Fruit fly (Drosophila melanogaster) whole organism, wandering third instar larva: ENCODE results near the gene CG34367.

ENCODE experiments used
- Abd-B ChIP-seq: fragments of >200 bp; optimal IDR thresholded peaks from 2 replicates; lab custom pipeline; 2017; ENCODE audit warnings: missing biosample characterization, missing genetic modification characterization
- CG32264 ChIP-seq: fragments of 200-800 bp; sonication (Bioruptor generic); optimal IDR thresholded peaks from 2 replicates; lab custom pipeline; 2016; ENCODE audit warnings: missing biosample characterization, missing genetic modification characterization
- CG9705 ChIP-seq: fragments of 200-800 bp; sonication (Bioruptor generic); optimal IDR thresholded peaks from 2 replicates; lab custom pipeline; 2018; ENCODE audit warnings: missing biosample characterization, mild to moderate bottlenecking, missing genetic modification characterization
- CrebA ChIP-seq: fragments of 200-800 bp; sonication (Bioruptor generic); optimal IDR thresholded peaks from 2 replicates; lab custom pipeline; 2016; ENCODE audit warnings: missing biosample characterization, mild to moderate bottlenecking, missing genetic modification characterization, borderline replicate concordance
- Dfd ChIP-seq: fragments of >200 bp; optimal IDR thresholded peaks from 2 replicates; lab custom pipeline; 2017; ENCODE audit warnings: missing biosample characterization, missing genetic modification characterization
- Dif ChIP-seq: fragments of 200-275, 200-300 bp; sonication (Bioruptor generic); optimal IDR thresholded peaks from 2 replicates; lab custom pipeline; 2018; ENCODE audit warnings: missing biosample characterization, missing genetic modification characterization; ENCODE audit not compliant: partially characterized antibody
- GATAd ChIP-seq: sonication (Bioruptor generic); optimal IDR thresholded peaks from 2 replicates; lab custom pipeline; 2016; ENCODE audit warnings: missing biosample characterization, missing genetic modification characterization
- HLH106 ChIP-seq: fragments of 200-800 bp; optimal IDR thresholded peaks from 3 replicates; lab custom pipeline; 2019; ENCODE audit warnings: missing biosample characterization, mild to moderate bottlenecking, missing genetic modification characterization, moderate library complexity
- Hnf4 ChIP-seq: fragments of 200-800 bp; sonication (Bioruptor generic); optimal IDR thresholded peaks from 2 replicates; lab custom pipeline; 2016; ENCODE audit warnings: missing biosample characterization, mild to moderate bottlenecking, missing genetic modification characterization
- Hr78 ChIP-seq: fragments of >200 bp; optimal IDR thresholded peaks from 2 replicates; lab custom pipeline; 2017; ENCODE audit warnings: missing biosample characterization, missing genetic modification characterization
- Hr83 ChIP-seq: fragments of 200-300 bp; sonication (Bioruptor generic); optimal IDR thresholded peaks from 2 replicates; lab custom pipeline; 2016; ENCODE audit warnings: missing biosample characterization, mild to moderate bottlenecking, missing genetic modification characterization, moderate library complexity; ENCODE audit not compliant: poor library complexity, severe bottlenecking
- Jra ChIP-seq: sonication (Bioruptor generic); optimal IDR thresholded peaks from 2 replicates; lab custom pipeline; 2016; ENCODE audit warnings: missing biosample characterization, missing genetic modification characterization
- Mio ChIP-seq: sonication (Bioruptor generic); optimal IDR thresholded peaks from 2 replicates; lab custom pipeline; 2016; ENCODE audit warnings: missing biosample characterization, missing genetic modification characterization
- Myc ChIP-seq: fragments of >200 bp; optimal IDR thresholded peaks from 2 replicates; lab custom pipeline; 2017
- N ChIP-seq: fragments of >200 bp; optimal IDR thresholded peaks from 2 replicates; lab custom pipeline; 2018; ENCODE audit warnings: missing biosample characterization, missing external identifiers, missing genetic modification characterization
- OdsH ChIP-seq: fragments of 200-800 bp; sonication (Bioruptor generic); optimal IDR thresholded peaks from 2 replicates; lab custom pipeline; 2016; ENCODE audit warnings: missing biosample characterization, mild to moderate bottlenecking, missing genetic modification characterization
- Rel ChIP-seq, 2 experiments: fragments of 200-800 bp; sonication (Bioruptor generic) in 1 of 2; optimal IDR thresholded peaks; 2 replicates in 1 of 2; 3 replicates in 1 of 2; lab custom pipeline; 2016 to 2019; ENCODE audit warnings: mild to moderate bottlenecking in 2 of 2, missing biosample characterization in 2 of 2, missing genetic modification characterization in 2 of 2, moderate library complexity in 1 of 2
- Sp1 ChIP-seq: fragments of 200-800 bp; sonication (Bioruptor generic); optimal IDR thresholded peaks from 3 replicates; lab custom pipeline; 2019; ENCODE audit warnings: missing biosample characterization, mild to moderate bottlenecking, missing genetic modification characterization, moderate library complexity
- Vsx2 ChIP-seq: fragments of 200-300, 225-300 bp; sonication (Bioruptor generic); optimal IDR thresholded peaks from 2 replicates; lab custom pipeline; 2018; ENCODE audit warnings: missing biosample characterization, missing genetic modification characterization; ENCODE audit not compliant: partially characterized antibody
- br ChIP-seq: fragments of 200-800 bp; sonication (Bioruptor generic); optimal IDR thresholded peaks from 2 replicates; lab custom pipeline; 2016; ENCODE audit warnings: missing biosample characterization, missing genetic modification characterization
- brk ChIP-seq: fragments of 200-800 bp; sonication (Bioruptor generic); optimal IDR thresholded peaks from 2 replicates; lab custom pipeline; 2016; ENCODE audit warnings: missing biosample characterization, mild to moderate bottlenecking, missing genetic modification characterization
- dl ChIP-seq, 2 experiments: fragments of 175-275, 200-275 bp in 1 of 2; fragments of 200-275 bp in 1 of 2; sonication (Bioruptor generic); optimal IDR thresholded peaks; lab custom pipeline; 2018; ENCODE audit warnings: mild to moderate bottlenecking in 2 of 2, missing biosample characterization in 2 of 2, missing genetic modification characterization in 2 of 2, moderate library complexity in 2 of 2; ENCODE audit not compliant: partially characterized antibody in 2 of 2, insufficient read depth in 1 of 2
- dmrt93B ChIP-seq: fragments of 200-800 bp; sonication (Bioruptor generic); optimal IDR thresholded peaks from 2 replicates; lab custom pipeline; 2018; ENCODE audit warnings: missing biosample characterization, mild to moderate bottlenecking, missing genetic modification characterization
- dsf ChIP-seq: sonication (Bioruptor generic); optimal IDR thresholded peaks from 2 replicates; lab custom pipeline; 2016; ENCODE audit warnings: missing biosample characterization, missing genetic modification characterization, borderline replicate concordance
- ey ChIP-seq: fragments of 200-800 bp; sonication (Bioruptor generic); optimal IDR thresholded peaks from 2 replicates; lab custom pipeline; 2016; ENCODE audit warnings: missing biosample characterization, missing genetic modification characterization
- foxo ChIP-seq, 2 experiments: fragments of 200-800 bp; sonication (Bioruptor generic); optimal IDR thresholded peaks; 2 replicates in 1 of 2; 3 replicates in 1 of 2; lab custom pipeline; 2016 to 2017; ENCODE audit warnings: missing biosample characterization in 2 of 2, missing genetic modification characterization in 2 of 2
- fru ChIP-seq: fragments of 200-800 bp; sonication (Bioruptor generic); optimal IDR thresholded peaks from 3 replicates; lab custom pipeline; 2016; ENCODE audit warnings: missing biosample characterization, mild to moderate bottlenecking, missing genetic modification characterization
- h ChIP-seq: fragments of 200-800 bp; sonication (Bioruptor generic); optimal IDR thresholded peaks from 3 replicates; lab custom pipeline; 2016; ENCODE audit warnings: missing biosample characterization, mild to moderate bottlenecking, missing genetic modification characterization
- jim ChIP-seq: fragments of 175-275, 200-325 bp; sonication (Bioruptor generic); optimal IDR thresholded peaks from 2 replicates; lab custom pipeline; 2016; ENCODE audit warnings: missing biosample characterization, mild to moderate bottlenecking, missing genetic modification characterization
- lola ChIP-seq: fragments of >200 bp; optimal IDR thresholded peaks from 2 replicates; lab custom pipeline; 2017; ENCODE audit warnings: missing biosample characterization, missing genetic modification characterization
- pan ChIP-seq: fragments of >200 bp; optimal IDR thresholded peaks from 2 replicates; lab custom pipeline; 2017
- psq ChIP-seq: fragments of 200-800 bp; sonication (Bioruptor generic); optimal IDR thresholded peaks from 3 replicates; lab custom pipeline; 2017; ENCODE audit warnings: missing biosample characterization, mild to moderate bottlenecking, missing genetic modification characterization, moderate library complexity
- rgr ChIP-seq: fragments of 200-800 bp; sonication (Bioruptor generic); optimal IDR thresholded peaks from 3 replicates; lab custom pipeline; 2016; ENCODE audit warnings: missing biosample characterization, mild to moderate bottlenecking, missing genetic modification characterization
- sage ChIP-seq: fragments of 200-800 bp; sonication (Bioruptor generic); optimal IDR thresholded peaks from 2 replicates; lab custom pipeline; 2016; ENCODE audit warnings: missing biosample characterization, mild to moderate bottlenecking, missing genetic modification characterization
- sv ChIP-seq: fragments of 200-800 bp; sonication (Bioruptor generic); optimal IDR thresholded peaks from 3 replicates; lab custom pipeline; 2016; ENCODE audit warnings: missing biosample characterization, missing genetic modification characterization
- tai ChIP-seq: sonication (Bioruptor generic); optimal IDR thresholded peaks from 2 replicates; lab custom pipeline; 2016; ENCODE audit warnings: missing biosample characterization, missing genetic modification characterization
- usp ChIP-seq: fragments of >200 bp; optimal IDR thresholded peaks from 2 replicates; lab custom pipeline; 2017; ENCODE audit warnings: missing biosample characterization, missing genetic modification characterization
- woc ChIP-seq: sonication (Bioruptor generic); optimal IDR thresholded peaks from 2 replicates; lab custom pipeline; 2016; ENCODE audit warnings: missing biosample characterization, mild to moderate bottlenecking, missing genetic modification characterization

Gene CG34367

dm6 chr2L:10305538-10306147, 48.1 kb downstream of the CG34367 start:
- no peak for TF ChIP-seq Myc (lab: Kevin White, UChicago)
- no peak for TF ChIP-seq Rel (GFP tag; optimal IDR thresholded peaks at IDR 0.05; lab: Kevin White, UChicago)
- TF ChIP-seq Rel (tag; optimal IDR thresholded peaks at IDR 0.05; lab: Kevin White, UChicago) = peak; percentile 92
- no peak for TF ChIP-seq GATAd

- peak; percentile 69 for TF ChIP-seq woc (GFP tag; lab: Kevin White, UChicago)
- TF ChIP-seq br (GFP tag; lab: Kevin White, UChicago) = no peak
- peak; percentile 21 for TF ChIP-seq HLH106 (tag; lab: Kevin White, UChicago)
- TF ChIP-seq Rel (GFP tag; optimal IDR thresholded peaks at IDR 0.05; lab: Kevin White, UChicago) = no peak
- peak; percentile 70 for TF ChIP-seq Rel (tag; optimal IDR thresholded peaks at IDR 0.05; lab: Kevin White, UChicago)
- TF ChIP-seq Dif = no peak
- no peak for TF ChIP-seq Hnf4
Observed at dm6 chr2L:10303786-10304185, 49.9 kb downstream of the CG34367 start, which contains the start of gene nmd. Gene nmd (minus strand): TSS chr2L:10303947.

dm6 chr2L:10301918-10302317, 51.8 kb downstream of the CG34367 start, which contains the start of gene CG13138:
Gene CG13138 (minus strand): TSS chr2L:10302018.
- no peak for TF ChIP-seq usp (GFP tag; lab: Kevin White, UChicago)
- no peak for TF ChIP-seq Dfd (GFP tag; lab: Kevin White, UChicago)
- no peak for TF ChIP-seq HLH106 (tag; lab: Kevin White, UChicago)
- TF ChIP-seq dl (GFP tag; optimal IDR thresholded peaks at IDR 0.05; lab: Kevin White, UChicago; ENCODE audit: insufficient read depth in 1 of 2, partially characterized antibody in 2 of 2) = no peak
- no peak for TF ChIP-seq Sp1 (GFP tag; lab: Kevin White, UChicago)
- no peak for TF ChIP-seq Hr83
- TF ChIP-seq jim (GFP tag; lab: Kevin White, UChicago) = no peak
- no peak for TF ChIP-seq dmrt93B (GFP tag; lab: Kevin White, UChicago)
- TF ChIP-seq tai (GFP tag; lab: Kevin White, UChicago) = no peak
- TF ChIP-seq sage (GFP tag; lab: Kevin White, UChicago) = no peak
- no peak for TF ChIP-seq psq (GFP tag; lab: Kevin White, UChicago)

- no peak for TF ChIP-seq dsf (GFP tag; lab: Kevin White, UChicago)
- no peak for TF ChIP-seq N (GFP tag; lab: Kevin White, UChicago)
- TF ChIP-seq Hr78 = no peak
- TF ChIP-seq h (GFP tag; lab: Kevin White, UChicago) = no peak
- TF ChIP-seq dmrt93B (GFP tag; lab: Kevin White, UChicago) = no peak
- peak; percentile 60 for TF ChIP-seq HLH106 (tag; lab: Kevin White, UChicago)
- no peak for TF ChIP-seq GATAd
- TF ChIP-seq sv (GFP tag; lab: Kevin White, UChicago) = no peak
- TF ChIP-seq Hnf4 = peak; percentile 70
- peak; percentile 56 for TF ChIP-seq Jra
- no peak for TF ChIP-seq Vsx2 (GFP tag; lab: Kevin White, UChicago)
- TF ChIP-seq br (GFP tag; lab: Kevin White, UChicago) = no peak
- no peak for TF ChIP-seq Abd-B (GFP tag; lab: Kevin White, UChicago)
- no peak for TF ChIP-seq CG32264 (GFP tag; lab: Kevin White, UChicago)
- TF ChIP-seq dl (GFP tag; optimal IDR thresholded peaks at IDR 0.05; lab: Kevin White, UChicago; ENCODE audit: insufficient read depth in 1 of 2, partially characterized antibody in 2 of 2) = no peak
- no peak for TF ChIP-seq pan
- TF ChIP-seq psq (GFP tag; lab: Kevin White, UChicago) = peak; percentile 25
- TF ChIP-seq CrebA = no peak
- TF ChIP-seq foxo (GFP tag; optimal IDR thresholded peaks at IDR 0.05; lab: Kevin White, UChicago) = peak in 1 of 2 experiments; percentile 62
- TF ChIP-seq Dfd (GFP tag; lab: Kevin White, UChicago) = no peak
- no peak for TF ChIP-seq Mio (GFP tag; lab: Kevin White, UChicago)
- TF ChIP-seq sage (GFP tag; lab: Kevin White, UChicago) = peak; percentile 7
- no peak for TF ChIP-seq fru (GFP tag; lab: Kevin White, UChicago)
- peak; percentile 64 for TF ChIP-seq rgr (GFP tag; lab: Kevin White, UChicago)
- TF ChIP-seq Rel (GFP tag; optimal IDR thresholded peaks at IDR 0.05; lab: Kevin White, UChicago) = no peak
- no peak for TF ChIP-seq Rel (tag; optimal IDR thresholded peaks at IDR 0.05; lab: Kevin White, UChicago)
- TF ChIP-seq usp (GFP tag; lab: Kevin White, UChicago) = no peak
- TF ChIP-seq jim (GFP tag; lab: Kevin White, UChicago) = no peak
- TF ChIP-seq lola (GFP tag; lab: Kevin White, UChicago) = no peak
- TF ChIP-seq Hr83 = no peak
- peak; percentile 50 for TF ChIP-seq OdsH (GFP tag; lab: Kevin White, UChicago)
- no peak for TF ChIP-seq Myc (lab: Kevin White, UChicago)
- TF ChIP-seq CG9705 = peak; percentile 34
- no peak for TF ChIP-seq Sp1 (GFP tag; lab: Kevin White, UChicago)
- peak; percentile 14 for TF ChIP-seq ey (GFP tag; lab: Kevin White, UChicago)
- TF ChIP-seq Dif = no peak
- no peak for TF ChIP-seq tai (GFP tag; lab: Kevin White, UChicago)
- peak; percentile 4 for TF ChIP-seq woc (GFP tag; lab: Kevin White, UChicago)
- TF ChIP-seq brk (GFP tag; lab: Kevin White, UChicago) = peak; percentile 68
- TF ChIP-seq, all 38 proteins: peak for 12
Observed at dm6 chr2L:10299810-10300147, 53.9 kb downstream of the CG34367 start, which contains the start of gene CYLD. Gene CYLD (minus strand): TSS chr2L:10299847.
